Fruit fly (Drosophila melanogaster): ENCODE data around the gene Nmd3.

Nmd3 gene

DNA sequence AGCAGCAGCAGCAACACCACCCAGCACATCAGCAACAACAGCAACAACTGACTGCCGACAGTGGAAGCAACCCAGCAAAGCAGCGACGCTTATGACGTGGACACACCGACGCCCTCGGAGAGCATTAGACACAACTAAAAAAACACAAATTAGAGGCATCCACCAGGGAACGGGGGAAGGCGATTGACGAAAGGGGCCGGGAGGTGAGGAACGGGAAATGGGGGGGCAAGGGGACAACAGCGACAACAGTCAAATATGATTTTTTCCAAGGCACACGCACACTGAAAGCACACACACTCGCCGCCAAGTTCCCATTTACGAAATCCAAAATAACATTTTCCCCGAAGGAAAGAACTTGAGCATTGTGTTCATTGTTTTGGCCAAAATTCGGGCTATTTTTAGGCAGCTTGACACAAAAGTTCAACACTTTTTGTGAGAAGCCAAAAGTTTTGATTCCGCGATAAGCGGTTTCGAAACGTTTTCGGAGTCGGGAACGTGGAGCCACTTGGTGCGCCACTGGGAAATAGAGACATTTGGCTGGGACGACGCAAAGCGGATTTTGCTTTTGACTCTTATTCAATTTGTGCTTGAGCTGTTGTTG, 24.3 kb upstream of the Nmd3 start (continued):
- TF ChIP-seq sqz (GFP tag; optimal IDR thresholded peaks at IDR 0.05), result no peak
- TF ChIP-seq cato (GFP tag; optimal IDR thresholded peaks at IDR 0.05; ENCODE audit: borderline replicate concordance), result no peak
- peak in 1 of 2 experiments; percentile 11 for TF ChIP-seq Hr51 (GFP tag; optimal IDR thresholded peaks at IDR 0.05)
- TF ChIP-seq Mrtf (GFP tag; IDR thresholded peaks at IDR 0.05), result no peak
- 0 out of 2 replicates have a peak, but pooled peaks have one; percentile 27 for TF ChIP-seq CG4404 (GFP tag; IDR thresholded peaks at IDR 0.05)
- TF ChIP-seq dysf (GFP tag; IDR thresholded peaks at IDR 0.05), result peak; percentile 63; the same call in 2 of the 3 replicates
- TF ChIP-seq CG3847 (GFP tag; IDR thresholded peaks at IDR 0.05), result 0 out of 2 replicates have a peak, but pooled peaks have one; percentile 30
- no peak; the same call in 1 of the 2 replicates for TF ChIP-seq E2f1 (GFP tag; IDR thresholded peaks at IDR 0.05)
- no peak for TF ChIP-seq lov (optimal IDR thresholded peaks at IDR 0.05)
- no peak for TF ChIP-seq lov (GFP tag; IDR thresholded peaks at IDR 0.05)
- TF ChIP-seq zfh2 (GFP tag; optimal IDR thresholded peaks at IDR 0.05), result peak; percentile 15
- no peak for TF ChIP-seq CG5953 (GFP tag; IDR thresholded peaks at IDR 0.05)
- TF ChIP-seq Aef1 (GFP tag; IDR thresholded peaks at IDR 0.05), result peak; percentile 47; the same call in 2 of the 3 replicates
- TF ChIP-seq Dref (GFP tag; IDR thresholded peaks at IDR 0.05), result no peak
- peak; percentile 37 for TF ChIP-seq nmo (GFP tag; optimal IDR thresholded peaks at IDR 0.05)
- TF ChIP-seq CG1647 (GFP tag; optimal IDR thresholded peaks at IDR 0.05), result no peak
- peak; percentile 81 for TF ChIP-seq CG12769 (tag; optimal IDR thresholded peaks at IDR 0.05)
- no peak for TF ChIP-seq yki (optimal IDR thresholded peaks at IDR 0.05)
- no peak for TF ChIP-seq gsb (GFP tag; IDR thresholded peaks at IDR 0.05)
- TF ChIP-seq dmrt99B (tag; optimal IDR thresholded peaks at IDR 0.05), result peak; percentile 48
- TF ChIP-seq ara (GFP tag; IDR thresholded peaks at IDR 0.05), result peak; percentile 41; the same call in 1 of the 2 replicates
- no peak for TF ChIP-seq CG2875 (GFP tag; optimal IDR thresholded peaks at IDR 0.05)
- no peak for TF ChIP-seq CG4820 (GFP tag; optimal IDR thresholded peaks at IDR 0.05)
- no peak for TF ChIP-seq CG12659 (GFP tag; optimal IDR thresholded peaks at IDR 0.05)
- no peak for TF ChIP-seq E2f2 (GFP tag; IDR thresholded peaks at IDR 0.05)
- no peak for TF ChIP-seq CG15269 (tag; optimal IDR thresholded peaks at IDR 0.05)
- TF ChIP-seq pzg (GFP tag; optimal IDR thresholded peaks at IDR 0.05), result no peak
- TF ChIP-seq CG7839 (tag; optimal IDR thresholded peaks at IDR 0.05), result peak; percentile 49
- no peak for TF ChIP-seq gem (tag; optimal IDR thresholded peaks at IDR 0.05)
- peak; percentile 35 for TF ChIP-seq Sox102F (GFP tag; optimal IDR thresholded peaks at IDR 0.05)
- no peak for TF ChIP-seq CG7372 (GFP tag; IDR thresholded peaks at IDR 0.05)
- TF ChIP-seq vvl (GFP tag; IDR thresholded peaks at IDR 0.05), result 0 out of 2 replicates have a peak, but pooled peaks have one; percentile 25
- peak; percentile 65 for TF ChIP-seq Ptx1 (GFP tag; IDR thresholded peaks at IDR 0.05)
- TF ChIP-seq insv (GFP tag; optimal IDR thresholded peaks at IDR 0.05), result no peak
- TF ChIP-seq stc (GFP tag; IDR thresholded peaks at IDR 0.05), result no peak
- TF ChIP-seq Sin3A (optimal IDR thresholded peaks at IDR 0.05), result no peak
- TF ChIP-seq repo (GFP tag; optimal IDR thresholded peaks at IDR 0.05), result no peak
- TF ChIP-seq ci (GFP tag; IDR thresholded peaks at IDR 0.05), result no peak
- TF ChIP-seq CG10462 (GFP tag; optimal IDR thresholded peaks at IDR 0.05), result no peak
- TF ChIP-seq trem (tag; optimal IDR thresholded peaks at IDR 0.05), result no peak
- no peak for TF ChIP-seq tna (GFP tag; IDR thresholded peaks at IDR 0.05; ENCODE audit: partially characterized antibody)
- no peak for TF ChIP-seq CG12299 (tag; optimal IDR thresholded peaks at IDR 0.05)
- no peak for TF ChIP-seq Ets97D (GFP tag; optimal IDR thresholded peaks at IDR 0.05)
- no peak for TF ChIP-seq Atf-2 (GFP tag; optimal IDR thresholded peaks at IDR 0.05)
- no peak for TF ChIP-seq zfh1 (GFP tag; IDR thresholded peaks at IDR 0.05)
- 0 out of 2 replicates have a peak, but pooled peaks have one; percentile 9 for TF ChIP-seq CG31441 (GFP tag; IDR thresholded peaks at IDR 0.05)
- TF ChIP-seq Neu2 (GFP tag; optimal IDR thresholded peaks at IDR 0.05; ENCODE audit: borderline replicate concordance), result no peak
- TF ChIP-seq CG8944 (GFP tag; optimal IDR thresholded peaks at IDR 0.05), result no peak
- TF ChIP-seq Drgx (GFP tag; IDR thresholded peaks at IDR 0.05), result peak; percentile 58; the same call in 1 of the 2 replicates
- no peak for TF ChIP-seq CG12391 (tag; optimal IDR thresholded peaks at IDR 0.05)
- no peak for TF ChIP-seq CG13624 (GFP tag; optimal IDR thresholded peaks at IDR 0.05)
- TF ChIP-seq CG11456 (GFP tag; IDR thresholded peaks at IDR 0.05), result no peak

Measured in whole organism, embryonic.